Fruit fly (Drosophila melanogaster): ENCODE data around the gene IPIP.

DNA sequence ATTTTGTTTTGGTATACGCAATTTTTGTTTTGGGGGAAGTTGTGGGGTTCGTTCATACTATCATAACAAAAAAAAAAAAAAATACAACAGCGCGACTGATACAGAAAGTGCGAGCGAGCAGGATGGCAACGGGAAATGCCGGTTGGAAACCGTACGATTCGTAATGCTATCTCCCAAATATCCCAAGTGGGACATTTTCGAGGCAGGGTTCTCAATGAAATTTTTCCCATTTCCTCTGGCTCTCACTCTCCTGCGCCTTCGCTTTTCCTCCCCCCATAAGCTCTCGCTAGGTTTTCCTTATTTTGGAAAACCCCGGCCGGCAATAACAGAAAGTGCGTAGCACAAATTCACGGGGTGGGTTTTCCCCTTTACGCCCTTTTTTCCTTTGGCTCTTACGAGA is 44.5 kb downstream of the IPIP start:
- TF ChIP-seq usp (GFP tag; optimal IDR thresholded peaks at IDR 0.05) = no peak
- TF ChIP-seq sv (GFP tag; optimal IDR thresholded peaks at IDR 0.05) = no peak
- no peak for TF ChIP-seq Abd-B (GFP tag; optimal IDR thresholded peaks at IDR 0.05)
